Worm (Caenorhabditis elegans) whole organism, late embryonic: ENCODE measurements around the gene Y40B10A.9.

ENCODE experiments used
- C08G9.2 ChIP-seq: sonication (generic microtip); optimal IDR thresholded peaks from 2 replicates; lab custom pipeline; 2016; ENCODE audit warnings: mild to moderate bottlenecking, missing genetic modification characterization, moderate library complexity, missing compliant biosample characterization
- C38D4.7 ChIP-seq: fragments of 200-800 bp; sonication (Bioruptor generic); optimal IDR thresholded peaks from 2 replicates; lab custom pipeline; 2018; ENCODE audit warnings: mild to moderate bottlenecking, missing genetic modification characterization, moderate library complexity, missing compliant biosample characterization
- K02D7.2 ChIP-seq: sonication (generic microtip); optimal IDR thresholded peaks from 2 replicates; lab custom pipeline; 2017; ENCODE audit warnings: mild to moderate bottlenecking, missing genetic modification characterization, missing compliant biosample characterization
- K09A11.1 ChIP-seq: sonication (generic microtip); optimal IDR thresholded peaks from 2 replicates; lab custom pipeline; 2017; ENCODE audit warnings: antibody characterized with exemption, mild to moderate bottlenecking, missing genetic modification characterization, missing compliant biosample characterization; ENCODE audit not compliant: insufficient read depth
- T23F11.4 ChIP-seq: fragments of 200-800 bp; sonication (Bioruptor generic); optimal IDR thresholded peaks from 2 replicates; lab custom pipeline; 2018; ENCODE audit warnings: mild to moderate bottlenecking, missing genetic modification characterization, missing compliant biosample characterization
- ahr-1 ChIP-seq: sonication (generic microtip); optimal IDR thresholded peaks from 2 replicates; lab custom pipeline; 2016; ENCODE audit warnings: missing genetic modification characterization, missing compliant biosample characterization
- ama-1 ChIP-seq: fragments of 150-350 bp; optimal IDR thresholded peaks from 2 replicates; lab custom pipeline; 2014
- ceh-18 ChIP-seq: sonication (generic microtip); optimal IDR thresholded peaks from 2 replicates; lab custom pipeline; 2016; ENCODE audit warnings: missing genetic modification characterization, missing compliant biosample characterization
- ceh-19 ChIP-seq: fragments of 200-800 bp; sonication (Bioruptor generic); optimal IDR thresholded peaks from 2 replicates; lab custom pipeline; 2018; ENCODE audit warnings: mild to moderate bottlenecking, missing genetic modification characterization, missing compliant biosample characterization
- ceh-31 ChIP-seq: sonication (generic microtip); optimal IDR thresholded peaks from 2 replicates; lab custom pipeline; 2016; ENCODE audit warnings: missing genetic modification characterization, missing compliant biosample characterization
- ceh-34 ChIP-seq: sonication (generic microtip); optimal IDR thresholded peaks from 2 replicates; lab custom pipeline; 2016; ENCODE audit warnings: mild to moderate bottlenecking, missing genetic modification characterization, missing compliant biosample characterization
- ceh-9 ChIP-seq: sonication (generic microtip); optimal IDR thresholded peaks from 2 replicates; lab custom pipeline; 2016; ENCODE audit warnings: mild to moderate bottlenecking, missing genetic modification characterization, inconsistent platforms, missing compliant biosample characterization
- dve-1 ChIP-seq: sonication (generic microtip); optimal IDR thresholded peaks from 2 replicates; lab custom pipeline; 2017; ENCODE audit warnings: antibody characterized with exemption, mild to moderate bottlenecking, missing genetic modification characterization, missing compliant biosample characterization
- elt-4 ChIP-seq: sonication (generic microtip); optimal IDR thresholded peaks from 2 replicates; lab custom pipeline; 2016; ENCODE audit warnings: missing genetic modification characterization, missing compliant biosample characterization
- fkh-6 ChIP-seq: sonication (generic microtip); optimal IDR thresholded peaks from 2 replicates; lab custom pipeline; 2016; ENCODE audit warnings: missing genetic modification characterization, missing compliant biosample characterization
- gmeb-2 ChIP-seq: sonication (generic microtip); optimal IDR thresholded peaks from 2 replicates; lab custom pipeline; 2016; ENCODE audit warnings: missing genetic modification characterization, inconsistent platforms, missing compliant biosample characterization
- hlh-13 ChIP-seq: fragments of 200-800 bp; sonication (Bioruptor generic); optimal IDR thresholded peaks from 2 replicates; lab custom pipeline; 2018; ENCODE audit warnings: mild to moderate bottlenecking, missing genetic modification characterization, missing compliant biosample characterization
- hlh-30 ChIP-seq: sonication (generic microtip); optimal IDR thresholded peaks from 2 replicates; lab custom pipeline; 2017; ENCODE audit warnings: antibody characterized with exemption, missing genetic modification characterization, missing compliant biosample characterization; ENCODE audit not compliant: insufficient read depth
- hlh-8 ChIP-seq: sonication (generic microtip); optimal IDR thresholded peaks from 2 replicates; lab custom pipeline; 2016; ENCODE audit warnings: missing genotype, missing genetic modification characterization, missing compliant biosample characterization
- lim-6 ChIP-seq: sonication (generic microtip); optimal IDR thresholded peaks from 2 replicates; lab custom pipeline; 2016; ENCODE audit warnings: missing genetic modification characterization, missing compliant biosample characterization
- madf-2 ChIP-seq: sonication (generic microtip); optimal IDR thresholded peaks from 2 replicates; lab custom pipeline; 2017; ENCODE audit warnings: missing genetic modification characterization, missing compliant biosample characterization
- mec-3 ChIP-seq: sonication (generic microtip); optimal IDR thresholded peaks from 2 replicates; lab custom pipeline; 2016; ENCODE audit warnings: borderline replicate concordance, missing genetic modification characterization, missing compliant biosample characterization
- nfya-1 ChIP-seq: sonication (generic microtip); optimal IDR thresholded peaks from 2 replicates; lab custom pipeline; 2017; ENCODE audit warnings: missing genetic modification characterization, mild to moderate bottlenecking, missing compliant biosample characterization, antibody characterized with exemption, moderate library complexity
- nhr-11 ChIP-seq: fragments of 150-350 bp; optimal IDR thresholded peaks from 2 replicates; lab custom pipeline; 2014; ENCODE audit warnings: missing biosample characterization, missing genetic modification characterization
- npax-4 ChIP-seq: sonication (generic microtip); optimal IDR thresholded peaks from 2 replicates; lab custom pipeline; 2016; ENCODE audit warnings: missing genetic modification characterization, missing compliant biosample characterization
- odd-2 ChIP-seq: sonication (generic microtip); optimal IDR thresholded peaks from 2 replicates; lab custom pipeline; 2017; ENCODE audit warnings: antibody characterized with exemption, mild to moderate bottlenecking, missing genetic modification characterization, missing compliant biosample characterization
- pag-3 ChIP-seq: sonication (generic microtip); optimal IDR thresholded peaks from 2 replicates; lab custom pipeline; 2016; ENCODE audit warnings: missing compliant biosample characterization, missing genetic modification characterization, borderline replicate concordance
- pha-2 ChIP-seq: sonication (generic microtip); optimal IDR thresholded peaks from 2 replicates; lab custom pipeline; 2017; ENCODE audit warnings: mild to moderate bottlenecking, missing genetic modification characterization, missing compliant biosample characterization
- pha-4 ChIP-seq: fragments of 150-350 bp; optimal IDR thresholded peaks from 2 replicates; lab custom pipeline; 2018; ENCODE audit warnings: missing biosample characterization, missing genetic modification reagents, missing genetic modification characterization
- pros-1 ChIP-seq: fragments of 150-350 bp; optimal IDR thresholded peaks from 2 replicates; lab custom pipeline; 2014; ENCODE audit warnings: missing biosample characterization, missing genetic modification reagents, missing genetic modification characterization
- rnt-1 ChIP-seq: sonication (generic microtip); optimal IDR thresholded peaks from 2 replicates; lab custom pipeline; 2016; ENCODE audit warnings: missing genetic modification characterization, missing compliant biosample characterization
- sdc-2 ChIP-seq: sonication (generic microtip); optimal IDR thresholded peaks from 2 replicates; lab custom pipeline; 2016; ENCODE audit warnings: missing genotype, missing genetic modification characterization, missing compliant biosample characterization
- sox-4 ChIP-seq: sonication (generic microtip); optimal IDR thresholded peaks from 2 replicates; lab custom pipeline; 2017; ENCODE audit warnings: mild to moderate bottlenecking, missing genetic modification characterization, inconsistent platforms, missing compliant biosample characterization
- syd-9 ChIP-seq: sonication (generic microtip); optimal IDR thresholded peaks from 2 replicates; lab custom pipeline; 2016; ENCODE audit warnings: mild to moderate bottlenecking, missing genetic modification characterization, moderate library complexity, missing compliant biosample characterization
- unc-3 ChIP-seq, 2 experiments: fragments of 200-800 bp in 1 of 2; sonication (Bioruptor generic) in 1 of 2; sonication (generic microtip) in 1 of 2; conservative IDR thresholded peaks in 1 of 2; optimal IDR thresholded peaks in 1 of 2; 2 replicates each; pipeline versions ENCODE4 v1.3.6 to Lab custom; 2016 to 2022; ENCODE audit warnings: missing compliant biosample characterization in 2 of 2, missing genetic modification characterization in 2 of 2, missing genetic modification reagents in 1 of 2
- unc-42 ChIP-seq: sonication (generic microtip); optimal IDR thresholded peaks from 2 replicates; lab custom pipeline; 2016; ENCODE audit warnings: missing genotype, missing genetic modification characterization, missing compliant biosample characterization
- unc-55 ChIP-seq: sonication (generic microtip); optimal IDR thresholded peaks from 2 replicates; lab custom pipeline; 2017; ENCODE audit warnings: missing biosample characterization, missing genetic modification reagents, missing genetic modification characterization

Gene Y40B10A.9

ce11 chrV:2050790-2051189, 21.9 kb downstream of the Y40B10A.9 start:
- no peak for TF ChIP-seq T23F11.4 (GFP tag; lab: Kevin White, UChicago)
- TF ChIP-seq rnt-1 (tag; lab: Kevin White, UChicago): no peak
- no peak for TF ChIP-seq mec-3 (tag; lab: Kevin White, UChicago)
- no peak for TF ChIP-seq sdc-2 (tag; lab: Kevin White, UChicago)
- TF ChIP-seq hlh-30 (tag; lab: Kevin White, UChicago): no peak
- no peak for TF ChIP-seq nfya-1
- TF ChIP-seq ama-1 (lab: Kevin White, UChicago): no peak
- no peak for TF ChIP-seq madf-2
- TF ChIP-seq dve-1 (tag; lab: Kevin White, UChicago): no peak

ce11 chrV:2050136-2050535, 22.6 kb downstream of the Y40B10A.9 start, which contains the start of gene comt-4:
Gene comt-4 (minus strand): TSS chrV:2050185.
- TF ChIP-seq C08G9.2 (tag; lab: Kevin White, UChicago) (no peak), nfya-1 (no peak), fkh-6 (tag; lab: Kevin White, UChicago) (no peak), sox-4 (no peak), ahr-1 (tag; lab: Kevin White, UChicago) (no peak), T23F11.4 (GFP tag; lab: Kevin White, UChicago) (no peak), lim-6 (no peak), gmeb-2 (tag; lab: Kevin White, UChicago) (no peak), elt-4 (tag; lab: Kevin White, UChicago) (no peak), unc-3 (GFP tag; conservative IDR thresholded peaks at IDR 0.05; lab: Robert Waterston, UW) (no peak), unc-3 (tag; optimal IDR thresholded peaks at IDR 0.05; lab: Kevin White, UChicago) (no peak)

- no peak for TF ChIP-seq hlh-13 (GFP tag; lab: Kevin White, UChicago)
- TF ChIP-seq, all 69 proteins: peak for 0
Measured at ce11 chrV:2045956-2046355, 26.8 kb downstream of the Y40B10A.9 start, which contains the start of gene Y40B10A.5. Gene Y40B10A.5 (minus strand): TSS chrV:2046056.

ce11 chrV:2035545-2035944, 37.2 kb downstream of the Y40B10A.9 start, which contains the start of gene srab-23:
Gene srab-23 (minus strand): TSS chrV:2035645.
- TF ChIP-seq pha-2 (tag; lab: Kevin White, UChicago) (no peak), T23F11.4 (GFP tag; lab: Kevin White, UChicago) (no peak), syd-9 (no peak), mec-3 (tag; lab: Kevin White, UChicago) (no peak), nhr-11 (tag; lab: Kevin White, UChicago) (no peak), ceh-9 (tag; lab: Kevin White, UChicago) (no peak), pros-1 (tag; lab: Kevin White, UChicago) (no peak), unc-55 (no peak), K09A11.1 (tag; lab: Kevin White, UChicago) (no peak), ceh-31 (tag; lab: Kevin White, UChicago) (no peak), ceh-19 (GFP tag; lab: Kevin White, UChicago) (no peak), rnt-1 (tag; lab: Kevin White, UChicago) (no peak), pha-4 (tag; lab: Kevin White, UChicago) (no peak), C38D4.7 (GFP tag; lab: Kevin White, UChicago) (no peak), odd-2 (tag; lab: Kevin White, UChicago) (no peak), npax-4 (tag; lab: Kevin White, UChicago) (no peak), K02D7.2 (tag; lab: Kevin White, UChicago) (no peak), ceh-34 (tag; lab: Kevin White, UChicago) (no peak)

ce11 chrV:2031454-2031853, 41.3 kb downstream of the Y40B10A.9 start, which contains the start of gene hil-6:
Gene hil-6 (minus strand): TSS chrV:2031554.
- TF ChIP-seq unc-42 (tag; lab: Kevin White, UChicago) (no peak), fkh-6 (tag; lab: Kevin White, UChicago) (no peak), hlh-8 (no peak), sox-4 (no peak), gmeb-2 (tag; lab: Kevin White, UChicago) (no peak), syd-9 (no peak), K02D7.2 (tag; lab: Kevin White, UChicago) (no peak), mec-3 (tag; lab: Kevin White, UChicago) (no peak), pha-2 (tag; lab: Kevin White, UChicago) (no peak), pag-3 (no peak), ceh-18 (tag; lab: Kevin White, UChicago) (no peak)
